Worm (Caenorhabditis elegans): Measurements from ENCODE around the gene C09F5.1.
"Not testable (repeated sequence)": the region's sequence is repeated elsewhere in the genome, so short reads cannot be mapped to it uniquely, and the experiment has no call there.

The C09F5.1 gene

ce11 chrIII:623754-624153, 34.8 kb upstream of the C09F5.1 start (continued):
- TF ChIP-seq Y48G9A.11 (GFP tag; IDR thresholded peaks at IDR 0.05) (no peak), vab-7 (GFP tag; IDR thresholded peaks at IDR 0.05) (no peak)

ce11 chrIII:626091-626490, 32.4 kb upstream of the C09F5.1 start:
- TF ChIP-seq dpl-1 (GFP tag; optimal IDR thresholded peaks at IDR 0.05) (no peak), nhr-28 (tag; optimal IDR thresholded peaks at IDR 0.05) (no peak), lin-13 (GFP tag; optimal IDR thresholded peaks at IDR 0.05) (no peak), aha-1 (tag) (peak; percentile 56), dve-1 (tag; optimal IDR thresholded peaks at IDR 0.05; ENCODE audit: insufficient read depth) (no peak), nhr-111 (GFP tag; optimal IDR thresholded peaks at IDR 0.05) (no peak)

- TF ChIP-seq lsy-2 (tag; optimal IDR thresholded peaks at IDR 0.05): no peak
- TF ChIP-seq madf-5 (GFP tag; IDR thresholded peaks at IDR 0.05): no peak
- TF ChIP-seq hmg-1.1 (GFP tag; IDR thresholded peaks at IDR 0.05): no peak
- no peak for TF ChIP-seq daf-16 (GFP tag; optimal IDR thresholded peaks at IDR 0.05)
- TF ChIP-seq daf-16 (tag; optimal IDR thresholded peaks at IDR 0.05): no peak
- no peak for TF ChIP-seq vab-7 (GFP tag; IDR thresholded peaks at IDR 0.05)
- no peak for TF ChIP-seq dpl-1 (GFP tag; optimal IDR thresholded peaks at IDR 0.05)
- TF ChIP-seq lin-13 (GFP tag; optimal IDR thresholded peaks at IDR 0.05): no peak
- TF ChIP-seq ZK546.5 (tag; optimal IDR thresholded peaks at IDR 0.05): no peak
- TF ChIP-seq hif-1 (tag; optimal IDR thresholded peaks at IDR 0.05): no peak
- TF ChIP-seq lin-29 (GFP tag; IDR thresholded peaks at IDR 0.05): no peak
- TF ChIP-seq jun-1 (tag; optimal IDR thresholded peaks at IDR 0.05): no peak
- TF ChIP-seq gei-8 (GFP tag; optimal IDR thresholded peaks at IDR 0.05): no peak
- TF ChIP-seq unc-62 (GFP tag; optimal IDR thresholded peaks at IDR 0.05 in 1 of 2): no peak
- TF ChIP-seq unc-62 (tag; optimal IDR thresholded peaks at IDR 0.05): no peak
- TF ChIP-seq egl-27 (tag; optimal IDR thresholded peaks at IDR 0.05): no peak
- TF ChIP-seq nhr-77 (tag; optimal IDR thresholded peaks at IDR 0.05): no peak
- TF ChIP-seq sdz-12 (GFP tag; optimal IDR thresholded peaks at IDR 0.05): no peak
Observed at ce11 chrIII:627838-628237, 30.7 kb upstream of the C09F5.1 start, which contains the start of gene T19C3.5. TSS of gene T19C3.5 (minus strand) at chrIII:627938.

ce11 chrIII:628942-629341, 29.6 kb upstream of the C09F5.1 start:
- peak; percentile 31 for TF ChIP-seq mes-2 (tag; optimal IDR thresholded peaks at IDR 0.05; ENCODE audit: poor library complexity, severe bottlenecking)
- TF ChIP-seq arid-1 (GFP tag; conservative IDR thresholded peaks at IDR 0.05): peak; percentile 66; the same call in 1 of the 2 replicates
- 0 out of 2 replicates have a peak, but pooled peaks have one; percentile 58 for TF ChIP-seq Y105C5A.15 (GFP tag; IDR thresholded peaks at IDR 0.05)
- 0 out of 2 replicates have a peak, but pooled peaks have one; percentile 45 for TF ChIP-seq tra-1 (GFP tag; IDR thresholded peaks at IDR 0.05)
- TF ChIP-seq snpc-1.2 (GFP tag; IDR thresholded peaks at IDR 0.05): peak; percentile 63
- TF ChIP-seq vab-7 (GFP tag; IDR thresholded peaks at IDR 0.05): peak; percentile 59; the same call in 1 of the 2 replicates
- peak; percentile 66 for TF ChIP-seq lin-38 (GFP tag; IDR thresholded peaks at IDR 0.05)
- 0 out of 2 replicates have a peak, but pooled peaks have one; percentile 25 for TF ChIP-seq ceh-20 (GFP tag; IDR thresholded peaks at IDR 0.05)
- TF ChIP-seq F26F4.8 (GFP tag; conservative IDR thresholded peaks at IDR 0.05): 0 out of 2 replicates have a peak, but pooled peaks have one; percentile 69
- TF ChIP-seq lim-7 (GFP tag; IDR thresholded peaks at IDR 0.05): peak; percentile 71
- peak; percentile 57; the same call in 1 of the 2 replicates for TF ChIP-seq Y48G9A.11 (GFP tag; IDR thresholded peaks at IDR 0.05)
- TF ChIP-seq F44E2.7 (GFP tag; IDR thresholded peaks at IDR 0.05): 0 out of 2 replicates have a peak, but pooled peaks have one; percentile 57
- TF ChIP-seq hmg-1.1 (GFP tag; IDR thresholded peaks at IDR 0.05): peak; percentile 48; the same call in 1 of the 2 replicates
- peak; percentile 72 for TF ChIP-seq egl-43 (GFP tag; IDR thresholded peaks at IDR 0.05)
- TF ChIP-seq T26A8.4 (GFP tag; IDR thresholded peaks at IDR 0.05): 0 out of 2 replicates have a peak, but pooled peaks have one; percentile 36
- peak; percentile 61; the same call in 1 of the 2 replicates for TF ChIP-seq pha-4 (GFP tag; IDR thresholded peaks at IDR 0.05)
- not testable (repeated sequence) for TF ChIP-seq pha-4 (tag; optimal IDR thresholded peaks at IDR 0.05)
- peak; percentile 76 for TF ChIP-seq dmd-8 (GFP tag; IDR thresholded peaks at IDR 0.05)
- TF ChIP-seq D1046.2 (GFP tag; IDR thresholded peaks at IDR 0.05): peak; percentile 63; the same call in 1 of the 2 replicates
